Worm (Caenorhabditis elegans) whole organism, L4 larva: ENCODE results near the gene sre-46.

Experiments used
- F26F4.8 ChIP-seq: fragments of 200-800 bp; sonication (Bioruptor generic); conservative IDR thresholded peaks from 2 replicates; pipeline ENCODE4 v1.3.6; 2022; ENCODE audit warnings: missing genetic modification characterization, missing compliant biosample characterization
- Y5F2A.4 ChIP-seq: fragments of 200-800 bp; sonication (Bioruptor generic); optimal IDR thresholded peaks from 2 replicates; lab custom pipeline; 2018; ENCODE audit warnings: mild to moderate bottlenecking, missing genetic modification characterization, missing compliant biosample characterization
- ZK337.2 ChIP-seq: fragments of 200-800 bp; sonication (Bioruptor generic); IDR thresholded peaks from 2 replicates; pipeline ENCODE4 v1.3.6; 2022; ENCODE audit warnings: missing genetic modification reagents, missing genetic modification characterization, missing compliant biosample characterization
- aha-1 ChIP-seq: fragments of 150-350 bp; peaks from one replicate; lab custom pipeline; 2014; ENCODE audit warnings: missing biosample characterization, missing genetic modification characterization
- ama-1 ChIP-seq: fragments of 150-350 bp; optimal IDR thresholded peaks from 2 replicates; lab custom pipeline; 2014; ENCODE audit warnings: inconsistent platforms, mixed read lengths
- arid-1 ChIP-seq: fragments of 200-800 bp; sonication (Bioruptor generic); conservative IDR thresholded peaks from 2 replicates; pipeline ENCODE4 v1.3.6; 2022; ENCODE audit warnings: missing genetic modification reagents, missing genetic modification characterization, missing compliant biosample characterization
- ceh-82 ChIP-seq: sonication (generic microtip); optimal IDR thresholded peaks from 2 replicates; lab custom pipeline; 2017; ENCODE audit warnings: missing biosample characterization, missing genetic modification characterization
- ctbp-1 ChIP-seq: fragments of 200-800 bp; sonication (Bioruptor generic); IDR thresholded peaks from 2 replicates; pipeline ENCODE4 v1.3.6; 2022; ENCODE audit warnings: missing genetic modification reagents, missing genetic modification characterization, missing compliant biosample characterization
- daf-12 ChIP-seq: fragments of 150-350 bp; optimal IDR thresholded peaks from 2 replicates; lab custom pipeline; 2014; ENCODE audit warnings: missing biosample characterization, missing genetic modification reagents, missing genetic modification characterization
- daf-16 ChIP-seq, 3 experiments: sonication (generic microtip); optimal IDR thresholded peaks; 2 replicates each; lab custom pipeline; 2016 to 2017; ENCODE audit warnings: missing genetic modification characterization in 3 of 3, missing genetic modification reagents in 3 of 3, mild to moderate bottlenecking in 2 of 3, missing compliant biosample characterization in 2 of 3, missing biosample characterization in 1 of 3, moderate library complexity in 1 of 3
- dmd-6 ChIP-seq: fragments of 200-800 bp; sonication (Bioruptor generic); IDR thresholded peaks from 2 replicates; pipeline ENCODE4 v1.3.6; 2022; ENCODE audit warnings: missing genetic modification reagents, missing genetic modification characterization, missing compliant biosample characterization
- duxl-1 ChIP-seq: sonication (generic microtip); optimal IDR thresholded peaks from 2 replicates; lab custom pipeline; 2016; ENCODE audit warnings: mild to moderate bottlenecking, missing genetic modification characterization, moderate library complexity, missing compliant biosample characterization; ENCODE audit not compliant: poor library complexity
- dve-1 ChIP-seq: sonication (generic microtip); optimal IDR thresholded peaks from 2 replicates; lab custom pipeline; 2017; ENCODE audit warnings: antibody characterized with exemption, mild to moderate bottlenecking, missing genetic modification characterization, missing compliant biosample characterization; ENCODE audit not compliant: insufficient read depth
- hif-1 ChIP-seq, 2 experiments: sonication (generic microtip); optimal IDR thresholded peaks; 2 replicates each; lab custom pipeline; 2016 to 2017; ENCODE audit warnings: missing compliant biosample characterization in 2 of 2, missing genetic modification characterization in 2 of 2, missing genetic modification reagents in 2 of 2, missing genotype in 2 of 2, mild to moderate bottlenecking in 1 of 2
- hlh-11 ChIP-seq: fragments of 200-800 bp; sonication (Bioruptor generic); optimal IDR thresholded peaks from 2 replicates; lab custom pipeline; 2018; ENCODE audit warnings: mild to moderate bottlenecking, missing genetic modification characterization, missing compliant biosample characterization
- hlh-30 ChIP-seq: sonication (generic microtip); optimal IDR thresholded peaks from 2 replicates; lab custom pipeline; 2017; ENCODE audit warnings: antibody characterized with exemption, mild to moderate bottlenecking, missing genetic modification characterization, missing compliant biosample characterization; ENCODE audit not compliant: insufficient read depth
- hmg-1.1 ChIP-seq: fragments of 200-800 bp; sonication (Bioruptor generic); IDR thresholded peaks from 2 replicates; pipeline ENCODE4 v1.3.6; 2022; ENCODE audit warnings: missing genetic modification reagents, missing genetic modification characterization, missing compliant biosample characterization
- lin-1 ChIP-seq: fragments of 200-800 bp; sonication (Bioruptor generic); IDR thresholded peaks from 2 replicates; pipeline ENCODE4 v1.3.6; 2022; ENCODE audit warnings: missing genetic modification reagents, missing genetic modification characterization, missing compliant biosample characterization
- lin-15B ChIP-seq: fragments of 150-350 bp; sonication (generic microtip); optimal IDR thresholded peaks from 3 replicates; lab custom pipeline; 2014; ENCODE audit warnings: missing biosample characterization, missing genetic modification characterization
- lin-29 ChIP-seq: fragments of 200-800 bp; sonication (Bioruptor generic); IDR thresholded peaks from 2 replicates; pipeline ENCODE4 v1.3.6; 2022; ENCODE audit warnings: missing genetic modification reagents, missing genetic modification characterization, missing compliant biosample characterization
- lsy-2 ChIP-seq, 2 experiments: fragments of 150-350 bp in 1 of 2; sonication (generic microtip) in 1 of 2; optimal IDR thresholded peaks; 2 replicates each; lab custom pipeline; 2014 to 2017; ENCODE audit warnings: missing biosample characterization in 2 of 2, missing genetic modification characterization in 2 of 2
- mdl-1 ChIP-seq, 2 experiments: fragments of 150-350 bp in 1 of 2; sonication (generic microtip) in 1 of 2; optimal IDR thresholded peaks; 2 replicates each; lab custom pipeline; 2014 to 2017; ENCODE audit warnings: missing biosample characterization in 2 of 2, missing genetic modification characterization in 2 of 2
- mes-2 ChIP-seq: sonication (generic microtip); optimal IDR thresholded peaks from 2 replicates; lab custom pipeline; 2016; ENCODE audit warnings: missing genotype, mild to moderate bottlenecking, missing genetic modification characterization, missing compliant biosample characterization; ENCODE audit not compliant: poor library complexity, severe bottlenecking
- mxl-3 ChIP-seq: fragments of 200-800 bp; sonication (Bioruptor generic); optimal IDR thresholded peaks from 2 replicates; lab custom pipeline; 2018; ENCODE audit warnings: mild to moderate bottlenecking, missing genetic modification characterization, missing compliant biosample characterization
- nhr-10 ChIP-seq: fragments of 150-350 bp; optimal IDR thresholded peaks from 2 replicates; lab custom pipeline; 2014; ENCODE audit warnings: missing biosample characterization, missing genetic modification characterization
- nhr-102 ChIP-seq: sonication (generic microtip); optimal IDR thresholded peaks from 2 replicates; lab custom pipeline; 2016; ENCODE audit warnings: mild to moderate bottlenecking, missing genetic modification characterization, moderate library complexity, missing compliant biosample characterization
- nhr-237 ChIP-seq: sonication (generic microtip); optimal IDR thresholded peaks from 2 replicates; lab custom pipeline; 2017; ENCODE audit warnings: missing biosample characterization, missing genetic modification characterization
- nhr-25 ChIP-seq: sonication (generic microtip); optimal IDR thresholded peaks from 2 replicates; lab custom pipeline; 2017; ENCODE audit warnings: missing genetic modification characterization, mild to moderate bottlenecking, missing compliant biosample characterization, antibody characterized with exemption, moderate library complexity, borderline replicate concordance; ENCODE audit not compliant: insufficient read depth
- nhr-28 ChIP-seq: fragments of 150-350 bp; optimal IDR thresholded peaks from 2 replicates; lab custom pipeline; 2014; ENCODE audit warnings: missing biosample characterization, missing genetic modification characterization
- nhr-42 ChIP-seq: fragments of 200-800 bp; sonication (Bioruptor generic); IDR thresholded peaks from 2 replicates; pipeline ENCODE4 v1.3.6; 2022; ENCODE audit warnings: missing genetic modification characterization, missing compliant biosample characterization
- nhr-48 ChIP-seq: sonication (generic microtip); optimal IDR thresholded peaks from 2 replicates; lab custom pipeline; 2016; ENCODE audit warnings: mild to moderate bottlenecking, missing genetic modification characterization, missing compliant biosample characterization
- nhr-77 ChIP-seq: fragments of 150-350 bp; optimal IDR thresholded peaks from 2 replicates; lab custom pipeline; 2014; ENCODE audit warnings: missing biosample characterization, missing genetic modification characterization
- pha-4 ChIP-seq, 2 experiments: fragments of 150-350 bp in 1 of 2; fragments of 200-800 bp in 1 of 2; sonication (Bioruptor generic) in 1 of 2; IDR thresholded peaks in 1 of 2; optimal IDR thresholded peaks in 1 of 2; 2 replicates each; pipeline versions ENCODE4 v1.3.6 to Lab custom; 2014 to 2022; ENCODE audit warnings: missing genetic modification characterization in 2 of 2, missing genetic modification reagents in 2 of 2, missing biosample characterization in 1 of 2, missing compliant biosample characterization in 1 of 2
- php-3 ChIP-seq: fragments of 200-800 bp; sonication (Bioruptor generic); IDR thresholded peaks from 2 replicates; pipeline ENCODE4 v1.3.6; 2022; ENCODE audit warnings: missing genetic modification reagents, missing genetic modification characterization, missing compliant biosample characterization
- pqm-1 ChIP-seq: sonication (generic microtip); optimal IDR thresholded peaks from 2 replicates; lab custom pipeline; 2017; ENCODE audit warnings: missing biosample characterization, missing genetic modification characterization
- rbr-2 ChIP-seq: sonication (generic microtip); optimal IDR thresholded peaks from 2 replicates; lab custom pipeline; 2016; ENCODE audit warnings: missing genotype, missing genetic modification characterization, missing compliant biosample characterization
- zip-11 ChIP-seq: fragments of 200-800 bp; sonication (Bioruptor generic); IDR thresholded peaks from 2 replicates; pipeline ENCODE4 v1.3.6; 2022; ENCODE audit warnings: missing genetic modification characterization, missing compliant biosample characterization
- zip-2 ChIP-seq: fragments of 150-350 bp; optimal IDR thresholded peaks from 2 replicates; lab custom pipeline; 2014; ENCODE audit warnings: missing biosample characterization, missing genetic modification characterization

sre-46 gene

ce11 chrII:13737751-13738525 lies 16.8 kb upstream of the sre-46 start:
- TF ChIP-seq mxl-3 (GFP tag; lab: Kevin White, UChicago) (peak; percentile 52), lin-29 (GFP tag; lab: Robert Waterston, UW) (no peak), lin-1 (GFP tag; lab: Robert Waterston, UW) (0 out of 2 replicates have a peak, but pooled peaks have one; percentile 12), ZK337.2 (GFP tag; lab: Robert Waterston, UW) (no peak), hlh-30 (tag; lab: Kevin White, UChicago) (peak; percentile 23), nhr-102 (tag; lab: Kevin White, UChicago) (peak; percentile 61), nhr-48 (tag; lab: Kevin White, UChicago) (peak; percentile 51), ceh-82 (tag; lab: Kevin White, UChicago) (no peak), aha-1 (peak; percentile 42), zip-11 (GFP tag; lab: Robert Waterston, UW) (no peak), rbr-2 (tag; lab: Kevin White, UChicago) (no peak), lin-15B (tag; lab: Kevin White, UChicago) (no peak), daf-16 (GFP tag; optimal IDR thresholded peaks at IDR 0.05; lab: Kevin White, UChicago) (no peak), daf-16 (tag; optimal IDR thresholded peaks at IDR 0.05; lab: Kevin White, UChicago) (peak; percentile 99), nhr-28 (tag; lab: Kevin White, UChicago) (peak; percentile 67), mes-2 (peak; percentile 29), nhr-237 (no peak), nhr-10 (tag; lab: Kevin White, UChicago) (no peak), hlh-11 (tag; lab: Kevin White, UChicago) (peak; percentile 87), hif-1 (tag; optimal IDR thresholded peaks at IDR 0.05; lab: Kevin White, UChicago) (peak in 1 of 2 experiments; percentile 22), F26F4.8 (GFP tag; lab: Robert Waterston, UW) (no peak), mdl-1 (tag; optimal IDR thresholded peaks at IDR 0.05; lab: Kevin White, UChicago) (peak in 1 of 2 experiments; percentile 68), daf-12 (no peak), nhr-25 (tag; lab: Kevin White, UChicago) (no peak), ama-1 (no peak), dmd-6 (GFP tag; lab: Robert Waterston, UW) (peak; percentile 61), pha-4 (GFP tag; IDR thresholded peaks at IDR 0.05; lab: Robert Waterston, UW) (no peak), pha-4 (tag; optimal IDR thresholded peaks at IDR 0.05; lab: Kevin White, UChicago) (no peak), nhr-42 (GFP tag; lab: Robert Waterston, UW) (0 out of 2 replicates have a peak, but pooled peaks have one; percentile 51), arid-1 (GFP tag; lab: Robert Waterston, UW) (no peak), nhr-77 (peak; percentile 84), dve-1 (tag; lab: Kevin White, UChicago) (peak; percentile 77), zip-2 (tag; lab: Kevin White, UChicago) (no peak), php-3 (peak; percentile 39; the same call in 1 of the 2 replicates), hmg-1.1 (GFP tag; lab: Robert Waterston, UW) (no peak), ctbp-1 (no peak), duxl-1 (tag; lab: Kevin White, UChicago) (no peak), lsy-2 (tag; optimal IDR thresholded peaks at IDR 0.05; lab: Kevin White, UChicago) (peak in 1 of 2 experiments; percentile 1), Y5F2A.4 (GFP tag; lab: Kevin White, UChicago) (no peak), pqm-1 (tag; lab: Kevin White, UChicago) (peak; percentile 10)
